Worm (Caenorhabditis elegans) whole organism, L3 larva: ENCODE results near the gene srr-8.

Source experiments
- ceh-16 ChIP-seq: sonication (generic microtip); optimal IDR thresholded peaks from 2 replicates; lab custom pipeline; 2017; ENCODE audit warnings: missing biosample characterization, missing genetic modification characterization
- elt-2 ChIP-seq: sonication (generic microtip); optimal IDR thresholded peaks from 2 replicates; lab custom pipeline; 2016; ENCODE audit warnings: missing genetic modification reagents, mild to moderate bottlenecking, missing genetic modification characterization, missing compliant biosample characterization
- lin-39 ChIP-seq: fragments of 150-350 bp; optimal IDR thresholded peaks from 2 replicates; lab custom pipeline; 2018; ENCODE audit warnings: missing biosample characterization, missing genetic modification reagents, missing genetic modification characterization
- nfya-1 ChIP-seq: sonication (generic microtip); optimal IDR thresholded peaks from 2 replicates; lab custom pipeline; 2017; ENCODE audit warnings: missing genetic modification characterization, mild to moderate bottlenecking, missing compliant biosample characterization, antibody characterized with exemption, moderate library complexity; ENCODE audit not compliant: insufficient read depth
- nhr-237 ChIP-seq: fragments of 150-350 bp; optimal IDR thresholded peaks from 2 replicates; lab custom pipeline; 2014; ENCODE audit warnings: missing biosample characterization, missing genetic modification characterization
- nhr-25 ChIP-seq: sonication (generic microtip); optimal IDR thresholded peaks from 2 replicates; lab custom pipeline; 2017; ENCODE audit warnings: missing biosample characterization, missing genetic modification characterization
- nhr-28 ChIP-seq: fragments of 150-350 bp; optimal IDR thresholded peaks from 2 replicates; lab custom pipeline; 2014; ENCODE audit warnings: missing biosample characterization, missing genetic modification characterization
- pha-4 ChIP-seq: fragments of 150-350 bp; optimal IDR thresholded peaks from 2 replicates; lab custom pipeline; 2014; ENCODE audit warnings: missing biosample characterization, missing genetic modification reagents, missing genetic modification characterization

- TF ChIP-seq nfya-1 (tag; lab: Kevin White, UChicago) (no peak), nhr-237 (tag; lab: Kevin White, UChicago) (no peak), lin-39 (tag; lab: Kevin White, UChicago) (no peak), nhr-25 (no peak), nhr-28 (tag; lab: Kevin White, UChicago) (no peak), pha-4 (no peak), ceh-16 (tag; lab: Kevin White, UChicago) (no peak), elt-2 (tag; lab: Kevin White, UChicago) (no peak)
Observed at ce11 chrV:4968775-4969174, 32.7 kb upstream of the srr-8 start.
